Worm (Caenorhabditis elegans): ENCODE measurements around the gene srh-83.

srh-83 gene

ce11 chrV:7132248-7132647, 32.1 kb upstream of the srh-83 start, which contains the start of gene sre-10:
sre-10 (plus strand) TSS chrV:7132548.
- TF ChIP-seq attf-3 (GFP tag; conservative IDR thresholded peaks at IDR 0.05) (no peak), snpc-1.3 (tag; optimal IDR thresholded peaks at IDR 0.05; ENCODE audit: insufficient read depth) (no peak), nfya-1 (tag; optimal IDR thresholded peaks at IDR 0.05; ENCODE audit: borderline replicate concordance, insufficient read depth) (no peak), nhr-90 (tag; optimal IDR thresholded peaks at IDR 0.05) (no peak), unc-62 (GFP tag; optimal IDR thresholded peaks at IDR 0.05) (no peak), pbrm-1 (GFP tag; IDR thresholded peaks at IDR 0.05) (no peak), B0336.3 (GFP tag; IDR thresholded peaks at IDR 0.05) (no peak), C17E4.6 (GFP tag; IDR thresholded peaks at IDR 0.05) (no peak), bed-2 (GFP tag; IDR thresholded peaks at IDR 0.05) (no peak), sea-2 (GFP tag; IDR thresholded peaks at IDR 0.05) (no peak), Y53G8AR.9 (GFP tag; conservative IDR thresholded peaks at IDR 0.05) (no peak), ceh-79 (tag; optimal IDR thresholded peaks at IDR 0.05) (no peak), dpl-1 (GFP tag; optimal IDR thresholded peaks at IDR 0.05) (no peak), nhr-179 (tag; optimal IDR thresholded peaks at IDR 0.05) (no peak), cebp-2 (GFP tag; IDR thresholded peaks at IDR 0.05) (no peak), fkh-3 (tag; optimal IDR thresholded peaks at IDR 0.05) (no peak), F55B11.4 (tag; optimal IDR thresholded peaks at IDR 0.05; ENCODE audit: borderline replicate concordance, insufficient read depth) (no peak)

DNA sequence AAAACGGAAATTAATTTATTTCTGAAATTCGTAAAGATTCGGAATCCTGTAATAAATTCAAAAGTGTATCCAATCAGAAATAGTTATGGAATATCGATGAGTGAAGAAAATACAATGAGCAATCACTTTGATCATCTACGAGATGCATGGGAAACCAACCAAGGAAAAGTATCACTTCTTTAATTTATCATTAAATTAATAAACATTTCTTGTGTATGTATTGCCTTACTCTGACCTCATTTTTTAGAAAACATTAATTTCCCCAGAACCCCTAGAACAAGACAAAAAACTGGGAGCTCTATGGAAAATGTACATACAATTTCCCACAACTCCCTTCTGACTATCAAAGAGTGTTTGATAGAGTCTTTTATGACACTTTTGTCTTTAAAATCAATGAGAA, 30.3 kb upstream of the srh-83 start, which contains the start of gene F10D2.16:
F10D2.16 (plus strand) TSS at position 301 of the 400 bp plus-strand sequence.
- TF ChIP-seq F49E8.2 (tag; optimal IDR thresholded peaks at IDR 0.05; ENCODE audit: insufficient read depth) (no peak), hlh-12 (tag; optimal IDR thresholded peaks at IDR 0.05) (no peak), F23B12.7 (tag; optimal IDR thresholded peaks at IDR 0.05; ENCODE audit: insufficient read depth) (no peak), nhr-120 (GFP tag; IDR thresholded peaks at IDR 0.05) (no peak), zim-3 (tag; optimal IDR thresholded peaks at IDR 0.05) (no peak), madf-3 (GFP tag; IDR thresholded peaks at IDR 0.05) (no peak), hmg-1.2 (GFP tag; IDR thresholded peaks at IDR 0.05) (no peak), F37B4.10 (GFP tag; IDR thresholded peaks at IDR 0.05) (no peak), ztf-28 (GFP tag; IDR thresholded peaks at IDR 0.05) (no peak), attf-5 (GFP tag; optimal IDR thresholded peaks at IDR 0.05) (no peak), efl-1 (GFP tag; optimal IDR thresholded peaks at IDR 0.05) (no peak), madf-6 (GFP tag; IDR thresholded peaks at IDR 0.05) (no peak), lsl-1 (GFP tag; optimal IDR thresholded peaks at IDR 0.05) (no peak), ztf-26 (tag; optimal IDR thresholded peaks at IDR 0.05) (no peak), nfya-1 (tag; optimal IDR thresholded peaks at IDR 0.05; ENCODE audit: borderline replicate concordance, insufficient read depth) (no peak), xnd-1 (tag; optimal IDR thresholded peaks at IDR 0.05) (no peak), rcor-1 (GFP tag; IDR thresholded peaks at IDR 0.05) (no peak)

DNA sequence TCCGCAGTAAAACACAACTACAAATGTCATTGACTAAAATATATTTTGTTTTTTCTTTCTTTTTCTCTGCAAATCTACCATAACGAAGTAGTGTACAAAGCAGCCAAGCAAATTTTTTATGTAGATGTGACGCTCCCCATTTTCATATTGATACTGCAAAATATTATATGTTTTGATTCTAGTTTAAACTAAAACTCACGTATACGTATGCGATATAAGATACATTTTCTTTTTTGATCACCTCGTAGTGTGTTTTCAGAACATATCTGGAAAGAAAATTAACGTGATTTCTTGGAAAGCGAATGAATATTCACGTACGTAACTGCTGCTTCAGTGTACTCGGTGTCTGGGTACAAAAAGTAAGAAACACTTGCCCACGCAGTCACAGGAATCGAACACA, 27.5 kb upstream of the srh-83 start:
- TF ChIP-seq sea-2 (GFP tag; IDR thresholded peaks at IDR 0.05) (no peak), C17E4.6 (GFP tag; IDR thresholded peaks at IDR 0.05) (no peak), lir-1 (GFP tag; conservative IDR thresholded peaks at IDR 0.05) (no peak), ztf-18 (tag; optimal IDR thresholded peaks at IDR 0.05) (no peak), madf-10 (tag; optimal IDR thresholded peaks at IDR 0.05) (no peak)

- TF ChIP-seq ceh-40 (GFP tag; IDR thresholded peaks at IDR 0.05) (no peak), ceh-100 (GFP tag; IDR thresholded peaks at IDR 0.05) (no peak), madf-10 (tag; optimal IDR thresholded peaks at IDR 0.05) (no peak), zfh-2 (GFP tag; conservative IDR thresholded peaks at IDR 0.05) (no peak), F57A8.1 (GFP tag; optimal IDR thresholded peaks at IDR 0.05) (no peak), dpff-1 (tag; optimal IDR thresholded peaks at IDR 0.05) (no peak), B0035.1 (tag; optimal IDR thresholded peaks at IDR 0.05) (no peak), F55B11.4 (tag; optimal IDR thresholded peaks at IDR 0.05; ENCODE audit: borderline replicate concordance, insufficient read depth) (no peak), C17E4.6 (GFP tag; IDR thresholded peaks at IDR 0.05) (no peak)
Observed at ce11 chrV:7138320-7138719, 26.0 kb upstream of the srh-83 start, which contains the start of gene str-112. str-112 (minus strand) TSS chrV:7138420.

Data from whole organism, young adult.